Worm (Caenorhabditis elegans) whole organism, midembryonic: ENCODE measurements around the gene sqv-3.

Experiments
- T22C8.4 ChIP-seq: fragments of 200-800 bp; sonication (Bioruptor generic); IDR thresholded peaks from 2 replicates; pipeline ENCODE4 v1.3.6; 2022; ENCODE audit warnings: missing genetic modification characterization, missing compliant biosample characterization
- cog-1 ChIP-seq: sonication (generic microtip); optimal IDR thresholded peaks from 2 replicates; lab custom pipeline; 2016; ENCODE audit warnings: missing genetic modification characterization, missing compliant biosample characterization
- flt-1 ChIP-seq: fragments of 200-800 bp; sonication (Bioruptor generic); IDR thresholded peaks from 2 replicates; pipeline ENCODE4 v1.3.6; 2022; ENCODE audit warnings: missing genetic modification characterization, missing compliant biosample characterization
- klf-2 ChIP-seq: fragments of 200-800 bp; sonication (Bioruptor generic); conservative IDR thresholded peaks from 2 replicates; pipeline ENCODE4 v1.3.6; 2022; ENCODE audit warnings: missing genetic modification reagents, missing genetic modification characterization, missing compliant biosample characterization
- med-1 ChIP-seq: sonication (generic microtip); optimal IDR thresholded peaks from 2 replicates; lab custom pipeline; 2017; ENCODE audit warnings: missing genetic modification characterization, mild to moderate bottlenecking, missing compliant biosample characterization, antibody characterized with exemption, missing genetic modification reagents; ENCODE audit not compliant: insufficient read depth
- ref-1 ChIP-seq: fragments of 200-800 bp; sonication (Bioruptor generic); conservative IDR thresholded peaks from 2 replicates; pipeline ENCODE4 v1.3.6; 2022; ENCODE audit warnings: missing genetic modification reagents, missing genetic modification characterization, missing compliant biosample characterization
- tab-1 ChIP-seq: fragments of 200-800 bp; sonication (Bioruptor generic); IDR thresholded peaks from 2 replicates; pipeline ENCODE4 v1.3.6; 2022; ENCODE audit warnings: missing genetic modification characterization, missing compliant biosample characterization
- ztf-23 ChIP-seq: fragments of 200-800 bp; sonication (Bioruptor generic); IDR thresholded peaks from 2 replicates; pipeline ENCODE4 v1.3.6; 2022; ENCODE audit warnings: missing genetic modification reagents, missing genetic modification characterization, missing compliant biosample characterization
- ztf-29 ChIP-seq: fragments of 200-800 bp; sonication (Bioruptor generic); IDR thresholded peaks from 2 replicates; pipeline ENCODE4 v1.3.6; 2022; ENCODE audit warnings: missing genetic modification reagents, missing genetic modification characterization, missing compliant biosample characterization

The sqv-3 gene

ce11 chrIII:9758848-9759247 is 21.3 kb downstream of the sqv-3 start, which contains the start of gene rmd-1:
rmd-1 (plus strand) TSS chrIII:9759094.
- no peak for TF ChIP-seq tab-1
- no peak for TF ChIP-seq ref-1 (GFP tag; lab: Robert Waterston, UW)
- TF ChIP-seq klf-2 (GFP tag; lab: Robert Waterston, UW), result no peak
- TF ChIP-seq flt-1 (GFP tag; lab: Robert Waterston, UW), result no peak
- no peak for TF ChIP-seq med-1 (GFP tag; lab: Kevin White, UChicago)
- no peak for TF ChIP-seq ztf-23 (GFP tag; lab: Robert Waterston, UW)
- TF ChIP-seq ztf-29 (GFP tag; lab: Robert Waterston, UW), result no peak
- no peak for TF ChIP-seq cog-1 (tag; lab: Kevin White, UChicago)
- no peak for TF ChIP-seq T22C8.4

- TF ChIP-seq ref-1 (GFP tag; lab: Robert Waterston, UW), result no peak
- TF ChIP-seq flt-1 (GFP tag; lab: Robert Waterston, UW), result no peak
- no peak for TF ChIP-seq cog-1 (tag; lab: Kevin White, UChicago)
- no peak for TF ChIP-seq klf-2 (GFP tag; lab: Robert Waterston, UW)
- TF ChIP-seq med-1 (GFP tag; lab: Kevin White, UChicago), result no peak
- no peak for TF ChIP-seq ztf-23 (GFP tag; lab: Robert Waterston, UW)
Measured at ce11 chrIII:9757414-9757813, 22.7 kb downstream of the sqv-3 start, which contains the start of gene vps-53. vps-53 (minus strand) TSS chrIII:9757514.

- TF ChIP-seq T22C8.4 (no peak), flt-1 (GFP tag; lab: Robert Waterston, UW) (no peak), klf-2 (GFP tag; lab: Robert Waterston, UW) (no peak), ref-1 (GFP tag; lab: Robert Waterston, UW) (no peak), ztf-29 (GFP tag; lab: Robert Waterston, UW) (no peak), ztf-23 (GFP tag; lab: Robert Waterston, UW) (no peak), tab-1 (no peak), med-1 (GFP tag; lab: Kevin White, UChicago) (no peak), cog-1 (tag; lab: Kevin White, UChicago) (no peak)
Measured at ce11 chrIII:9752852-9753251, 27.3 kb downstream of the sqv-3 start, which contains the start of gene ech-6. ech-6 (minus strand) TSS chrIII:9752883.

- no peak for TF ChIP-seq ztf-23 (GFP tag; lab: Robert Waterston, UW)
- no peak for TF ChIP-seq flt-1 (GFP tag; lab: Robert Waterston, UW)
- TF ChIP-seq tab-1, result no peak
- TF ChIP-seq klf-2 (GFP tag; lab: Robert Waterston, UW), result no peak
- no peak for TF ChIP-seq med-1 (GFP tag; lab: Kevin White, UChicago)
- TF ChIP-seq ref-1 (GFP tag; lab: Robert Waterston, UW), result no peak
- TF ChIP-seq cog-1 (tag; lab: Kevin White, UChicago), result no peak
- no peak for TF ChIP-seq T22C8.4
- no peak for TF ChIP-seq ztf-29 (GFP tag; lab: Robert Waterston, UW)
Measured at ce11 chrIII:9751074-9751473, 29.1 kb downstream of the sqv-3 start, which contains the start of gene T05G5.5. T05G5.5 (minus strand) TSS chrIII:9751432.

ce11 chrIII:9748694-9749093 is 31.5 kb downstream of the sqv-3 start, which contains the start of gene T05G5.4:
T05G5.4 (plus strand) TSS chrIII:9748934.
- no peak for TF ChIP-seq med-1 (GFP tag; lab: Kevin White, UChicago)
- no peak for TF ChIP-seq flt-1 (GFP tag; lab: Robert Waterston, UW)
- no peak for TF ChIP-seq tab-1
- no peak for TF ChIP-seq ztf-29 (GFP tag; lab: Robert Waterston, UW)
- TF ChIP-seq ref-1 (GFP tag; lab: Robert Waterston, UW), result no peak
- TF ChIP-seq klf-2 (GFP tag; lab: Robert Waterston, UW), result no peak
- no peak for TF ChIP-seq ztf-23 (GFP tag; lab: Robert Waterston, UW)
- no peak for TF ChIP-seq cog-1 (tag; lab: Kevin White, UChicago)
- TF ChIP-seq T22C8.4, result no peak

- TF ChIP-seq tab-1 (no peak), flt-1 (GFP tag; lab: Robert Waterston, UW) (0 out of 2 replicates have a peak, but pooled peaks have one; percentile 25)
Measured at ce11 chrIII:9747133-9747532, 33.0 kb downstream of the sqv-3 start, which contains the start of the genes iff-1 and cdk-1. iff-1 (minus strand) TSS chrIII:9747193. cdk-1 (plus strand) TSS chrIII:9747472.

ce11 chrIII:9746665-9747064 is 33.5 kb downstream of the sqv-3 start:
- no peak for TF ChIP-seq ref-1 (GFP tag; lab: Robert Waterston, UW)
- no peak for TF ChIP-seq med-1 (GFP tag; lab: Kevin White, UChicago)
- TF ChIP-seq ztf-29 (GFP tag; lab: Robert Waterston, UW), result no peak
- TF ChIP-seq cog-1 (tag; lab: Kevin White, UChicago), result no peak
- TF ChIP-seq flt-1 (GFP tag; lab: Robert Waterston, UW), result no peak
- TF ChIP-seq T22C8.4, result no peak
- no peak for TF ChIP-seq tab-1
- TF ChIP-seq klf-2 (GFP tag; lab: Robert Waterston, UW), result no peak
- no peak for TF ChIP-seq ztf-23 (GFP tag; lab: Robert Waterston, UW)

ce11 chrIII:9745333-9745897 is 34.7 kb downstream of the sqv-3 start:
- no peak for TF ChIP-seq ztf-29 (GFP tag; lab: Robert Waterston, UW)
- no peak for TF ChIP-seq ref-1 (GFP tag; lab: Robert Waterston, UW)
- no peak for TF ChIP-seq flt-1 (GFP tag; lab: Robert Waterston, UW)
- TF ChIP-seq cog-1 (tag; lab: Kevin White, UChicago), result no peak
- no peak for TF ChIP-seq T22C8.4
- no peak for TF ChIP-seq tab-1
- no peak for TF ChIP-seq med-1 (GFP tag; lab: Kevin White, UChicago)
- no peak for TF ChIP-seq ztf-23 (GFP tag; lab: Robert Waterston, UW)

- TF ChIP-seq ref-1 (GFP tag; lab: Robert Waterston, UW) (no peak; the same call in 1 of the 2 replicates), tab-1 (no peak), ztf-23 (GFP tag; lab: Robert Waterston, UW) (no peak), med-1 (GFP tag; lab: Kevin White, UChicago) (no peak), klf-2 (GFP tag; lab: Robert Waterston, UW) (no peak), cog-1 (tag; lab: Kevin White, UChicago) (no peak), T22C8.4 (no peak), flt-1 (GFP tag; lab: Robert Waterston, UW) (no peak), ztf-29 (GFP tag; lab: Robert Waterston, UW) (no peak)
Measured at ce11 chrIII:9744525-9744924, 35.6 kb downstream of the sqv-3 start.
